Worm (Caenorhabditis elegans) whole organism, midembryonic: ENCODE measurements around the gene nhr-264.

Experiments
- flt-1 ChIP-seq: fragments of 200-800 bp; sonication (Bioruptor generic); IDR thresholded peaks from 2 replicates; pipeline ENCODE4 v1.3.6; 2022; ENCODE audit warnings: missing genetic modification characterization, missing compliant biosample characterization
- ref-1 ChIP-seq: fragments of 200-800 bp; sonication (Bioruptor generic); conservative IDR thresholded peaks from 2 replicates; pipeline ENCODE4 v1.3.6; 2022; ENCODE audit warnings: missing genetic modification reagents, missing genetic modification characterization, missing compliant biosample characterization
- ztf-23 ChIP-seq: fragments of 200-800 bp; sonication (Bioruptor generic); IDR thresholded peaks from 2 replicates; pipeline ENCODE4 v1.3.6; 2022; ENCODE audit warnings: missing genetic modification reagents, missing genetic modification characterization, missing compliant biosample characterization

DNA sequence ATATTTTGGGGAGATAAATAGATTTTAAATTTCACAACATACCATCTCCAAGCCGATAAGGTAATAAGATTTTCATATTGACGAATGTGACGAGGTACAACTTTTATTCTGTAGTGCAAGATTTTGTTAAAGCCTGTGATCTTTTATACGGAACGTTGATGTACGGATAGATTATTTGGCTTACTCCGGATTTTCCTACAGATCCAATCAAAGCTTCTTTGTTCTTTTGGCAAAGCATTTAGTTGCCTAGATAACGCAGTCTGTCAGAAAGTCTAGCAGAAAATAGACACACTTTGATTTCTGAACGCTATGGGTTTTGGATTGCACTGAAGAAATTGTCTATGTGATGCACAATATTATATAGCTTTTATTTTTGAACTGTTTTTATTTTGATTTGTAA, 5.4 kb upstream of the nhr-264 start, which contains the start of gene F49C12.2:
- no peak for TF ChIP-seq ztf-23 (GFP tag; lab: Robert Waterston, UW)
- TF ChIP-seq flt-1 (GFP tag; lab: Robert Waterston, UW), result no peak
- TF ChIP-seq ref-1 (GFP tag; lab: Robert Waterston, UW), result no peak
